Fruit fly (Drosophila melanogaster) whole organism, embryonic: ENCODE measurements around the gene MtnE.

Experiments used
- Antp ChIP-seq: fragments of 200-800 bp; sonication (Bioruptor generic); optimal IDR thresholded peaks from 3 replicates; lab custom pipeline; 2016; ENCODE audit warnings: missing biosample characterization, missing genetic modification characterization
- CG11456 ChIP-seq: fragments of 200-800 bp; sonication (Bioruptor generic); IDR thresholded peaks from 3 replicates; pipeline ENCODE4 v1.3.6; 2022; ENCODE audit warnings: missing biosample characterization, missing genetic modification characterization
- CG11504 ChIP-seq: fragments of 200-800 bp; sonication (Bioruptor generic); optimal IDR thresholded peaks from 3 replicates; lab custom pipeline; 2019; ENCODE audit warnings: missing biosample characterization, mild to moderate bottlenecking, missing genetic modification characterization, moderate library complexity
- CG12659 ChIP-seq: fragments of 200-800 bp; sonication (Bioruptor generic); optimal IDR thresholded peaks from 3 replicates; lab custom pipeline; 2017; ENCODE audit warnings: mild to moderate bottlenecking, missing biosample characterization, missing genetic modification reagents, missing genetic modification characterization
- CG13424 ChIP-seq: fragments of 200-800 bp; sonication (Bioruptor generic); optimal IDR thresholded peaks from 2 replicates; lab custom pipeline; 2019; ENCODE audit warnings: missing biosample characterization, mild to moderate bottlenecking, missing genetic modification characterization, moderate library complexity
- CG13624 ChIP-seq: fragments of 200-800 bp; sonication (Bioruptor generic); optimal IDR thresholded peaks from 2 replicates; lab custom pipeline; 2016; ENCODE audit warnings: missing biosample characterization, missing genetic modification characterization
- CG1603 ChIP-seq: fragments of 200-800 bp; sonication (Bioruptor generic); optimal IDR thresholded peaks from 2 replicates; lab custom pipeline; 2019; ENCODE audit warnings: missing biosample characterization, mild to moderate bottlenecking, missing genetic modification characterization, moderate library complexity
- CG2129 ChIP-seq: fragments of 200-800 bp; sonication (Bioruptor generic); IDR thresholded peaks from 2 replicates; pipeline ENCODE4 v1.3.6; 2022; ENCODE audit warnings: missing biosample characterization, missing genetic modification characterization; ENCODE audit not compliant: partially characterized antibody
- CG34376 ChIP-seq: fragments of 200-800 bp; sonication (Bioruptor generic); optimal IDR thresholded peaks from 2 replicates; lab custom pipeline; 2018; ENCODE audit warnings: missing biosample characterization, mild to moderate bottlenecking, missing genetic modification characterization
- CG34422 ChIP-seq: fragments of 200-800 bp; sonication (Bioruptor generic); IDR thresholded peaks from 3 replicates; pipeline ENCODE4 v1.3.6; 2022; ENCODE audit warnings: missing biosample characterization, missing genetic modification characterization
- CG5953 ChIP-seq: fragments of 200-800 bp; sonication (Bioruptor generic); IDR thresholded peaks from 2 replicates; pipeline ENCODE4 v1.3.6; 2022; ENCODE audit warnings: missing biosample characterization, missing genetic modification characterization
- CG6791 ChIP-seq: fragments of 200-800 bp; sonication (Bioruptor generic); IDR thresholded peaks from 3 replicates; pipeline ENCODE4 v1.3.6; 2022; ENCODE audit warnings: missing biosample characterization, missing genetic modification characterization; ENCODE audit not compliant: partially characterized antibody
- CG8944 ChIP-seq: fragments of 200-800 bp; sonication (Bioruptor generic); optimal IDR thresholded peaks from 3 replicates; lab custom pipeline; 2016; ENCODE audit warnings: missing biosample characterization, missing genetic modification characterization
- CG9797 ChIP-seq: fragments of 200-800 bp; sonication (Bioruptor generic); optimal IDR thresholded peaks from 3 replicates; lab custom pipeline; 2018; ENCODE audit warnings: missing biosample characterization, mild to moderate bottlenecking, missing genetic modification characterization
- CoRest ChIP-seq: fragments of 200-800 bp; sonication (Bioruptor generic); optimal IDR thresholded peaks from 3 replicates; lab custom pipeline; 2018; ENCODE audit warnings: missing biosample characterization, mild to moderate bottlenecking, missing genetic modification characterization, moderate library complexity
- E2f2 ChIP-seq: fragments of 200-800 bp; sonication (Bioruptor generic); IDR thresholded peaks from 2 replicates; pipeline ENCODE4 v1.3.6; 2022; ENCODE audit warnings: missing biosample characterization, missing genetic modification characterization
- Ets97D ChIP-seq: fragments of 200-800 bp; sonication (Bioruptor generic); optimal IDR thresholded peaks from 3 replicates; lab custom pipeline; 2016; ENCODE audit warnings: missing biosample characterization, missing genetic modification characterization
- Gug ChIP-seq: fragments of 200-800 bp; sonication (Bioruptor generic); IDR thresholded peaks from 4 replicates; pipeline ENCODE4 v1.3.6; 2022; ENCODE audit warnings: missing biosample characterization, missing genetic modification characterization
- H15 ChIP-seq: fragments of 200-800 bp; sonication (Bioruptor generic); IDR thresholded peaks from 3 replicates; pipeline ENCODE4 v1.3.6; 2022; ENCODE audit warnings: missing biosample characterization, missing genetic modification characterization
- HLH4C ChIP-seq: fragments of 200-800 bp; sonication (Bioruptor generic); IDR thresholded peaks from 3 replicates; pipeline ENCODE4 v1.3.6; 2022; ENCODE audit warnings: missing biosample characterization, missing genetic modification characterization; ENCODE audit not compliant: partially characterized antibody
- Hmr ChIP-seq: fragments of 200-800 bp; sonication (Bioruptor generic); optimal IDR thresholded peaks from 3 replicates; lab custom pipeline; 2017; ENCODE audit warnings: mild to moderate bottlenecking, missing biosample characterization, missing genetic modification reagents, missing genetic modification characterization
- Lhr ChIP-seq: fragments of 200-800 bp; sonication (Bioruptor generic); optimal IDR thresholded peaks from 3 replicates; lab custom pipeline; 2017; ENCODE audit warnings: mild to moderate bottlenecking, missing biosample characterization, missing genetic modification reagents, missing genetic modification characterization
- Lpt ChIP-seq: fragments of >200 bp; optimal IDR thresholded peaks from 2 replicates; lab custom pipeline; 2018; ENCODE audit warnings: missing biosample characterization, missing genetic modification characterization
- Med ChIP-seq: fragments of 200-800 bp; sonication (Bioruptor generic); peaks from one replicate; lab custom pipeline; 2016; ENCODE audit warnings: missing biosample characterization, missing genetic modification characterization, mild to moderate bottlenecking, inconsistent platforms, moderate library complexity
- Meics ChIP-seq: fragments of 200-800 bp; sonication (Bioruptor generic); optimal IDR thresholded peaks from 2 replicates; lab custom pipeline; 2017; ENCODE audit warnings: missing biosample characterization, mild to moderate bottlenecking, missing genetic modification characterization
- Myb ChIP-seq: fragments of 200-800 bp; sonication (Bioruptor generic); optimal IDR thresholded peaks from 2 replicates; lab custom pipeline; 2016; ENCODE audit warnings: missing biosample characterization, missing genetic modification characterization
- Poxn ChIP-seq: fragments of 200-800 bp; sonication (Bioruptor generic); IDR thresholded peaks from 2 replicates; pipeline ENCODE4 v1.3.6; 2022; ENCODE audit warnings: missing biosample characterization, missing genetic modification characterization
- Scr ChIP-seq: fragments of 200-800 bp; sonication (Bioruptor generic); IDR thresholded peaks from 2 replicates; pipeline ENCODE4 v1.3.6; 2022; ENCODE audit warnings: missing biosample characterization, missing genetic modification characterization; ENCODE audit not compliant: partially characterized antibody
- Ssrp ChIP-seq: fragments of 200-800 bp; sonication (Bioruptor generic); optimal IDR thresholded peaks from 2 replicates; lab custom pipeline; 2018; ENCODE audit warnings: missing biosample characterization, mild to moderate bottlenecking, missing genetic modification characterization, moderate library complexity
- abd-A ChIP-seq: fragments of 200-800 bp; sonication (Bioruptor generic); optimal IDR thresholded peaks from 3 replicates; lab custom pipeline; 2019; ENCODE audit warnings: missing biosample characterization, mild to moderate bottlenecking, missing genetic modification characterization, moderate library complexity
- az2 ChIP-seq: fragments of 200-800 bp; sonication (Bioruptor generic); optimal IDR thresholded peaks from 3 replicates; lab custom pipeline; 2016; ENCODE audit warnings: missing biosample characterization, missing genetic modification characterization
- bcd ChIP-seq: fragments of 200-800 bp; sonication (Bioruptor generic); optimal IDR thresholded peaks from 2 replicates; lab custom pipeline; 2017; ENCODE audit warnings: missing biosample characterization, mild to moderate bottlenecking, missing genetic modification characterization
- cad ChIP-seq: fragments of >200 bp; optimal IDR thresholded peaks from 2 replicates; lab custom pipeline; 2017; ENCODE audit warnings: missing biosample characterization, missing genetic modification characterization
- cwo ChIP-seq: fragments of 200-800 bp; sonication (Bioruptor generic); optimal IDR thresholded peaks from 3 replicates; lab custom pipeline; 2017; ENCODE audit warnings: missing biosample characterization, missing genetic modification characterization, mild to moderate bottlenecking, moderate library complexity, missing genetic modification reagents
- disco-r ChIP-seq: fragments of 200-800 bp; sonication (Bioruptor generic); optimal IDR thresholded peaks from 2 replicates; lab custom pipeline; 2016; ENCODE audit warnings: missing biosample characterization, missing genetic modification characterization
- dmrt11E ChIP-seq: fragments of 200-800 bp; sonication (Bioruptor generic); optimal IDR thresholded peaks from 3 replicates; lab custom pipeline; 2018; ENCODE audit warnings: missing biosample characterization, mild to moderate bottlenecking, missing genetic modification characterization, moderate library complexity
- gfzf ChIP-seq: fragments of 200-800 bp; sonication (Bioruptor generic); optimal IDR thresholded peaks from 2 replicates; lab custom pipeline; 2016; ENCODE audit warnings: missing biosample characterization, mild to moderate bottlenecking, missing genetic modification characterization, moderate library complexity
- jing ChIP-seq: fragments of 200-800 bp; sonication (Bioruptor generic); optimal IDR thresholded peaks from 2 replicates; lab custom pipeline; 2018; ENCODE audit warnings: missing biosample characterization, mild to moderate bottlenecking, missing genetic modification characterization
- knrl ChIP-seq: fragments of 200-800 bp; sonication (Bioruptor generic); IDR thresholded peaks from 3 replicates; pipeline ENCODE4 v1.3.6; 2022; ENCODE audit warnings: missing biosample characterization, missing genetic modification characterization; ENCODE audit not compliant: partially characterized antibody
- lmd ChIP-seq: fragments of 200-800 bp; sonication (Bioruptor generic); IDR thresholded peaks from 2 replicates; pipeline ENCODE4 v1.3.6; 2022; ENCODE audit warnings: missing biosample characterization, missing genetic modification characterization
- nau ChIP-seq: fragments of 200-800 bp; sonication (Bioruptor generic); optimal IDR thresholded peaks from 3 replicates; lab custom pipeline; 2017; ENCODE audit warnings: missing biosample characterization, mild to moderate bottlenecking, missing genetic modification characterization, missing genetic modification reagents
- peb ChIP-seq: fragments of 200-800 bp; sonication (Bioruptor generic); IDR thresholded peaks from 2 replicates; pipeline ENCODE4 v1.3.6; 2022; ENCODE audit warnings: missing biosample characterization, missing genetic modification characterization
- psq ChIP-seq: fragments of 200-800 bp; sonication (Bioruptor generic); optimal IDR thresholded peaks from 2 replicates; lab custom pipeline; 2017; ENCODE audit warnings: missing biosample characterization, missing genetic modification characterization
- pzg ChIP-seq: fragments of 200-800 bp; sonication (Bioruptor generic); optimal IDR thresholded peaks from 3 replicates; lab custom pipeline; 2018; ENCODE audit warnings: missing biosample characterization, mild to moderate bottlenecking, missing genetic modification characterization, moderate library complexity
- ro ChIP-seq: fragments of 200-800 bp; sonication (Bioruptor generic); IDR thresholded peaks from 2 replicates; pipeline ENCODE4 v1.3.6; 2022; ENCODE audit warnings: missing biosample characterization, missing genetic modification characterization
- sens ChIP-seq: fragments of 200-800 bp; sonication (Bioruptor generic); peaks from one replicate; lab custom pipeline; 2016; ENCODE audit warnings: missing biosample characterization, missing genetic modification characterization
- slbo ChIP-seq: fragments of 200-800 bp; sonication (Bioruptor generic); IDR thresholded peaks from 2 replicates; pipeline ENCODE4 v1.3.6; 2022; ENCODE audit warnings: missing biosample characterization, missing genetic modification characterization
- vnd ChIP-seq: fragments of 200-800 bp; sonication (Bioruptor generic); IDR thresholded peaks from 3 replicates; pipeline ENCODE4 v1.3.6; 2022; ENCODE audit warnings: missing biosample characterization, missing genetic modification characterization; ENCODE audit not compliant: partially characterized antibody
- zfh1 ChIP-seq: fragments of 200-800 bp; sonication (Bioruptor generic); IDR thresholded peaks from 3 replicates; pipeline ENCODE4 v1.3.6; 2022; ENCODE audit warnings: missing biosample characterization, missing genetic modification characterization

The MtnE gene

dm6 chr3R:20560019-20560667, 25.6 kb upstream of the MtnE start, which contains the start of gene CG15922 (continued):
- no peak for TF ChIP-seq Poxn
- TF ChIP-seq CG34422 (GFP tag; lab: Robert Waterston, UW) = no peak
- TF ChIP-seq az2 (GFP tag; lab: Kevin White, UChicago) = peak; percentile 30
- TF ChIP-seq CG34376 (GFP tag; lab: Kevin White, UChicago) = peak; percentile 57
- no peak for TF ChIP-seq CG6791
- TF ChIP-seq ro (GFP tag; lab: Robert Waterston, UW) = no peak
- TF ChIP-seq CG13424 (tag; lab: Kevin White, UChicago) = peak; percentile 33
- TF ChIP-seq CG12659 (GFP tag; lab: Kevin White, UChicago) = peak; percentile 13
- no peak for TF ChIP-seq CG8944 (GFP tag; lab: Kevin White, UChicago)
- peak; percentile 65 for TF ChIP-seq CG9797
- peak; percentile 13 for TF ChIP-seq Hmr (GFP tag; lab: Kevin White, UChicago)
- TF ChIP-seq Meics (GFP tag; lab: Kevin White, UChicago) = peak; percentile 28
- no peak for TF ChIP-seq abd-A (tag; lab: Kevin White, UChicago)
- TF ChIP-seq CG11504 (tag; lab: Kevin White, UChicago) = peak; percentile 59
- no peak for TF ChIP-seq Antp
- TF ChIP-seq E2f2 (GFP tag; lab: Robert Waterston, UW) = peak; percentile 86
- TF ChIP-seq disco-r (GFP tag; lab: Kevin White, UChicago) = no peak
- no peak for TF ChIP-seq psq (GFP tag; lab: Kevin White, UChicago)
- TF ChIP-seq CoRest (tag; lab: Kevin White, UChicago) = peak; percentile 33
- TF ChIP-seq bcd (GFP tag; lab: Kevin White, UChicago) = peak; percentile 32
- TF ChIP-seq, all 482 proteins: peak for 93

DNA sequence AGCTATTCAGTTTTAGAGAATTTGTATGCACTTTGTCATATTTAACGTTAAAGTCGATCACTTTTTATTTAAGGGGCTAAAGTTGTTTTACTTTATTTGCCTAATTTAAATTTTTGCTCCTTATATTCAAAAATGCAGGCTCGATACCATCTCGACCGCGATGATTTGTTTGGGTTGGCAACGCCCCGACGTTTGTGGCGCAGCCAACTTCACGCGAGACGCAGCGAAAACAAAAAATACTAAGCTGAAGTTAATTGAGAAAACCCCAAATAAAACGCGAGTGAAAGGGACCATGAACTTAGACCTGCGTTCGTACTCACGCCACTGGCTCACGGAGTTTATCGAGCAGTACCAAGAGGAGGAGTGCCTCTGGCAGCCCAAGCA, 23.6 kb upstream of the MtnE start:
- peak; percentile 50 for TF ChIP-seq sens
- no peak for TF ChIP-seq nau
- peak; percentile 76 for TF ChIP-seq pzg (GFP tag; lab: Kevin White, UChicago)
- TF ChIP-seq gfzf = peak; percentile 51
- no peak for TF ChIP-seq CG13624 (GFP tag; lab: Kevin White, UChicago)
- no peak for TF ChIP-seq Lhr (GFP tag; lab: Kevin White, UChicago)
- TF ChIP-seq CG2129 = peak; percentile 48
- peak; percentile 61 for TF ChIP-seq Med
- TF ChIP-seq HLH4C (GFP tag; lab: Robert Waterston, UW) = 0 out of 3 replicates have a peak, but pooled peaks have one; percentile 33
- peak; percentile 34; the same call in 1 of the 3 replicates for TF ChIP-seq H15 (GFP tag; lab: Robert Waterston, UW)
- TF ChIP-seq vnd (GFP tag; lab: Robert Waterston, UW) = peak; percentile 23; the same call in 1 of the 3 replicates
- TF ChIP-seq Ssrp (tag; lab: Kevin White, UChicago) = peak; percentile 4
- peak; percentile 43 for TF ChIP-seq Ets97D
- TF ChIP-seq cad (GFP tag; lab: Kevin White, UChicago) = no peak
- peak; percentile 33; the same call in 1 of the 3 replicates for TF ChIP-seq knrl (GFP tag; lab: Robert Waterston, UW)
- no peak for TF ChIP-seq lmd (GFP tag; lab: Robert Waterston, UW)
- TF ChIP-seq slbo (GFP tag; lab: Robert Waterston, UW) = peak; percentile 72
- no peak for TF ChIP-seq Lpt (GFP tag; lab: Kevin White, UChicago)
- no peak for TF ChIP-seq dmrt11E (tag; lab: Kevin White, UChicago)
- peak; percentile 48; the same call in 1 of the 3 replicates for TF ChIP-seq zfh1 (GFP tag; lab: Robert Waterston, UW)
- peak; percentile 21; the same call in 1 of the 4 replicates for TF ChIP-seq Gug
- TF ChIP-seq cwo (GFP tag; lab: Kevin White, UChicago) = no peak
- TF ChIP-seq Myb (GFP tag; lab: Kevin White, UChicago) = no peak
- TF ChIP-seq CG11456 = peak; percentile 62; the same call in 2 of the 3 replicates
- TF ChIP-seq jing (GFP tag; lab: Kevin White, UChicago) = no peak
- no peak for TF ChIP-seq peb (GFP tag; lab: Robert Waterston, UW)
- peak; percentile 47 for TF ChIP-seq Scr
- 0 out of 2 replicates have a peak, but pooled peaks have one; percentile 22 for TF ChIP-seq CG5953 (GFP tag; lab: Robert Waterston, UW)
- TF ChIP-seq CG1603 (tag; lab: Kevin White, UChicago) = peak; percentile 49
